Fruit fly (Drosophila melanogaster): ENCODE data around the gene CG17726.

DNA sequence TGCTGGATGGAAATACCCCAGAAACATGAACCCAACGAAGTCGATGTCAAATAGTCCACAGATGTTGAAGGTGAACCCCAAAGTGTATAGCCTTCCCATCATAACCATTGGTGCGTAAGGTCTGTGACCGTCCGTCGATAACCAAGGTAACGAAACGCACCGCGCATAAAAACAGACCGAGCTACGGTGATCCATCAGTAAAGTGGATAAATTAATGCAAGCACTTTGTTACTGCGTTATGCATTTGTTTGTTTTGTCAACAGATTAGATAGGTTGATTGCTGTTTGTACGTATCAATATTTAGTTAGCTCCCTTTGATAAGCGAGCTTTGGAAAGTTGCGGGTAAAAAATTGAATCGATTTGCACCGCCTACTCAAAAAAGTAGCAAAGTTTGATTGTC, 48.3 kb upstream of the CG17726 start:
- TF ChIP-seq pan (optimal IDR thresholded peaks at IDR 0.05) (no peak), psq (optimal IDR thresholded peaks at IDR 0.05) (no peak)

Data from whole organism.